Fruit fly (Drosophila melanogaster) whole organism, embryonic: ENCODE measurements around the gene CG34242.

Experiments used
- Aef1 ChIP-seq: fragments of 200-800 bp; sonication (Bioruptor generic); IDR thresholded peaks from 3 replicates; pipeline ENCODE4 v1.3.6; 2022; ENCODE audit warnings: missing biosample characterization, missing genetic modification characterization
- Bteb2 ChIP-seq: fragments of 200-800 bp; sonication (Bioruptor generic); optimal IDR thresholded peaks from 2 replicates; lab custom pipeline; 2016; ENCODE audit warnings: missing biosample characterization, missing genetic modification characterization
- CG10321 ChIP-seq: fragments of 200-800 bp; sonication (Bioruptor generic); IDR thresholded peaks from 2 replicates; pipeline ENCODE4 v1.3.6; 2022; ENCODE audit warnings: missing biosample characterization, missing genetic modification characterization
- CG10366 ChIP-seq: fragments of 200-800 bp; sonication (Bioruptor generic); IDR thresholded peaks from 2 replicates; pipeline ENCODE4 v1.3.6; 2022; ENCODE audit warnings: missing biosample characterization, missing genetic modification characterization
- CG11093 ChIP-seq: fragments of 200-800 bp; sonication (Bioruptor generic); IDR thresholded peaks from 3 replicates; pipeline ENCODE4 v1.3.6; 2022; ENCODE audit warnings: missing biosample characterization, missing genetic modification characterization
- CG12744 ChIP-seq: fragments of 200-800 bp; sonication (Bioruptor generic); optimal IDR thresholded peaks from 2 replicates; lab custom pipeline; 2016; ENCODE audit warnings: missing biosample characterization, missing genetic modification characterization
- CG14710 ChIP-seq: fragments of 200-800 bp; sonication (Bioruptor generic); optimal IDR thresholded peaks from 3 replicates; lab custom pipeline; 2019; ENCODE audit warnings: missing biosample characterization, mild to moderate bottlenecking, missing genetic modification characterization, moderate library complexity
- CG15011 ChIP-seq: fragments of 200-800 bp; sonication (Bioruptor generic); optimal IDR thresholded peaks from 3 replicates; lab custom pipeline; 2018; ENCODE audit warnings: missing biosample characterization, mild to moderate bottlenecking, missing genetic modification characterization
- CG15269 ChIP-seq: fragments of 200-800 bp; sonication (Bioruptor generic); optimal IDR thresholded peaks from 2 replicates; lab custom pipeline; 2018; ENCODE audit warnings: missing biosample characterization, mild to moderate bottlenecking, missing genetic modification characterization, moderate library complexity
- CG17568 ChIP-seq: fragments of 200-800 bp; sonication (Bioruptor generic); optimal IDR thresholded peaks from 2 replicates; lab custom pipeline; 2018; ENCODE audit warnings: missing biosample characterization, mild to moderate bottlenecking, missing genetic modification characterization, moderate library complexity
- CG17912 ChIP-seq: fragments of 200-800 bp; sonication (Bioruptor generic); optimal IDR thresholded peaks from 2 replicates; lab custom pipeline; 2018; ENCODE audit warnings: missing biosample characterization, mild to moderate bottlenecking, missing genetic modification characterization
- CG18764 ChIP-seq: fragments of 200-800 bp; sonication (Bioruptor generic); optimal IDR thresholded peaks from 3 replicates; lab custom pipeline; 2016; ENCODE audit warnings: missing biosample characterization, missing genetic modification characterization
- CG2129 ChIP-seq: fragments of 200-800 bp; sonication (Bioruptor generic); IDR thresholded peaks from 2 replicates; pipeline ENCODE4 v1.3.6; 2022; ENCODE audit warnings: missing biosample characterization, missing genetic modification characterization; ENCODE audit not compliant: partially characterized antibody
- CG2889 ChIP-seq: fragments of 200-800 bp; sonication (Bioruptor generic); IDR thresholded peaks from 3 replicates; pipeline ENCODE4 v1.3.6; 2022; ENCODE audit warnings: missing biosample characterization, missing genetic modification characterization
- CG31441 ChIP-seq: fragments of 200-800 bp; sonication (Bioruptor generic); IDR thresholded peaks from 2 replicates; pipeline ENCODE4 v1.3.6; 2022; ENCODE audit warnings: missing biosample characterization, missing genetic modification characterization
- CG3163 ChIP-seq: fragments of 200-800 bp; sonication (Bioruptor generic); optimal IDR thresholded peaks from 3 replicates; lab custom pipeline; 2016; ENCODE audit warnings: missing biosample characterization, missing genetic modification characterization
- CG3407 ChIP-seq: fragments of 200-800 bp; sonication (Bioruptor generic); optimal IDR thresholded peaks from 2 replicates; lab custom pipeline; 2018; ENCODE audit warnings: missing biosample characterization, mild to moderate bottlenecking, missing genetic modification characterization
- CG5180 ChIP-seq: fragments of 200-800 bp; sonication (Bioruptor generic); optimal IDR thresholded peaks from 3 replicates; lab custom pipeline; 2017; ENCODE audit warnings: missing biosample characterization, missing genetic modification characterization, mild to moderate bottlenecking, moderate library complexity, missing genetic modification reagents
- CG6791 ChIP-seq: fragments of 200-800 bp; sonication (Bioruptor generic); IDR thresholded peaks from 3 replicates; pipeline ENCODE4 v1.3.6; 2022; ENCODE audit warnings: missing biosample characterization, missing genetic modification characterization; ENCODE audit not compliant: partially characterized antibody
- CG6854 ChIP-seq: fragments of 200-800 bp; sonication (Bioruptor generic); optimal IDR thresholded peaks from 3 replicates; lab custom pipeline; 2017; ENCODE audit warnings: missing biosample characterization, mild to moderate bottlenecking, missing genetic modification characterization
- CG7271 ChIP-seq: fragments of 200-800 bp; sonication (Bioruptor generic); optimal IDR thresholded peaks from 2 replicates; lab custom pipeline; 2018; ENCODE audit warnings: missing biosample characterization, mild to moderate bottlenecking, missing genetic modification characterization, moderate library complexity
- CG7839 ChIP-seq: fragments of 200-800 bp; sonication (Bioruptor generic); optimal IDR thresholded peaks from 3 replicates; lab custom pipeline; 2018; ENCODE audit warnings: missing biosample characterization, mild to moderate bottlenecking, missing genetic modification characterization, moderate library complexity
- CG9727 ChIP-seq: fragments of 200-800 bp; sonication (Bioruptor generic); optimal IDR thresholded peaks from 3 replicates; lab custom pipeline; 2017; ENCODE audit warnings: missing biosample characterization, mild to moderate bottlenecking, missing genetic modification characterization
- CG9932 ChIP-seq: fragments of 200-800 bp; sonication (Bioruptor generic); IDR thresholded peaks from 2 replicates; pipeline ENCODE4 v1.3.6; 2022; ENCODE audit warnings: missing biosample characterization, missing genetic modification characterization
- CTCF ChIP-seq: fragments of 200-800 bp; sonication (Bioruptor generic); optimal IDR thresholded peaks from 2 replicates; lab custom pipeline; 2017; ENCODE audit warnings: missing biosample characterization, mild to moderate bottlenecking, missing genetic modification characterization, moderate library complexity
- CoRest ChIP-seq: fragments of 200-800 bp; sonication (Bioruptor generic); optimal IDR thresholded peaks from 3 replicates; lab custom pipeline; 2018; ENCODE audit warnings: missing biosample characterization, mild to moderate bottlenecking, missing genetic modification characterization, moderate library complexity
- Dip3 ChIP-seq: fragments of 200-800 bp; sonication (Bioruptor generic); optimal IDR thresholded peaks from 3 replicates; lab custom pipeline; 2016; ENCODE audit warnings: missing biosample characterization, missing genetic modification characterization
- Ets97D ChIP-seq: fragments of 200-800 bp; sonication (Bioruptor generic); optimal IDR thresholded peaks from 3 replicates; lab custom pipeline; 2016; ENCODE audit warnings: missing biosample characterization, missing genetic modification characterization
- Lim3 ChIP-seq: fragments of 200-800 bp; sonication (Bioruptor generic); IDR thresholded peaks from 2 replicates; pipeline ENCODE4 v1.3.6; 2022; ENCODE audit warnings: missing biosample characterization, missing genetic modification characterization
- Med ChIP-seq: fragments of 200-800 bp; sonication (Bioruptor generic); peaks from one replicate; lab custom pipeline; 2016; ENCODE audit warnings: missing biosample characterization, missing genetic modification characterization, mild to moderate bottlenecking, inconsistent platforms, moderate library complexity
- Nf-YA ChIP-seq: fragments of 200-800 bp; sonication (Bioruptor generic); IDR thresholded peaks from 2 replicates; pipeline ENCODE4 v1.3.6; 2022; ENCODE audit warnings: missing biosample characterization, missing genetic modification characterization
- Ssrp ChIP-seq: fragments of 200-800 bp; sonication (Bioruptor generic); optimal IDR thresholded peaks from 2 replicates; lab custom pipeline; 2018; ENCODE audit warnings: missing biosample characterization, mild to moderate bottlenecking, missing genetic modification characterization, moderate library complexity
- Stat92E ChIP-seq, 3 experiments: fragments of >200 bp in 2 of 3; fragments of 200-800 bp in 1 of 3; sonication (Bioruptor generic) in 1 of 3; optimal IDR thresholded peaks; 2 replicates each; lab custom pipeline; 2017 to 2019; ENCODE audit warnings: missing biosample characterization in 3 of 3, missing genetic modification characterization in 3 of 3, mild to moderate bottlenecking in 1 of 3, moderate library complexity in 1 of 3
- ato ChIP-seq: fragments of 200-800 bp; sonication (Bioruptor generic); IDR thresholded peaks from 2 replicates; pipeline ENCODE4 v1.3.6; 2022; ENCODE audit warnings: missing biosample characterization, missing genetic modification characterization; ENCODE audit not compliant: partially characterized antibody
- cwo ChIP-seq: fragments of 200-800 bp; sonication (Bioruptor generic); optimal IDR thresholded peaks from 3 replicates; lab custom pipeline; 2017; ENCODE audit warnings: missing biosample characterization, missing genetic modification characterization, mild to moderate bottlenecking, moderate library complexity, missing genetic modification reagents
- danr ChIP-seq: fragments of 200-800 bp; sonication (Bioruptor generic); IDR thresholded peaks from 2 replicates; pipeline ENCODE4 v1.3.6; 2022; ENCODE audit warnings: missing biosample characterization, missing genetic modification characterization
- dmrt11E ChIP-seq: fragments of 200-800 bp; sonication (Bioruptor generic); optimal IDR thresholded peaks from 3 replicates; lab custom pipeline; 2018; ENCODE audit warnings: missing biosample characterization, mild to moderate bottlenecking, missing genetic modification characterization, moderate library complexity
- fd96Cb ChIP-seq: fragments of 200-800 bp; sonication (Bioruptor generic); optimal IDR thresholded peaks from 2 replicates; lab custom pipeline; 2018; ENCODE audit warnings: missing biosample characterization, mild to moderate bottlenecking, missing genetic modification characterization, moderate library complexity
- gro ChIP-seq: fragments of 200-800 bp; sonication (Bioruptor generic); optimal IDR thresholded peaks from 2 replicates; lab custom pipeline; 2016; ENCODE audit warnings: missing biosample characterization, missing genetic modification characterization
- her ChIP-seq: fragments of 200-800 bp; sonication (Bioruptor generic); optimal IDR thresholded peaks from 2 replicates; lab custom pipeline; 2016; ENCODE audit warnings: missing biosample characterization, missing genetic modification characterization
- kni ChIP-seq: fragments of 200-800 bp; sonication (Bioruptor generic); optimal IDR thresholded peaks from 3 replicates; lab custom pipeline; 2017; ENCODE audit warnings: mild to moderate bottlenecking, missing biosample characterization, missing genetic modification reagents, missing genetic modification characterization
- nerfin-2 ChIP-seq: fragments of 200-800 bp; sonication (Bioruptor generic); IDR thresholded peaks from 2 replicates; pipeline ENCODE4 v1.3.6; 2022; ENCODE audit warnings: missing biosample characterization, missing genetic modification characterization; ENCODE audit not compliant: partially characterized antibody
- pho ChIP-seq: fragments of 200-800 bp; sonication (Bioruptor generic); optimal IDR thresholded peaks from 2 replicates; lab custom pipeline; 2016; ENCODE audit warnings: missing biosample characterization, missing genetic modification characterization
- pnt ChIP-seq: fragments of 200-800 bp; sonication (Bioruptor generic); optimal IDR thresholded peaks from 3 replicates; lab custom pipeline; 2016; ENCODE audit warnings: missing biosample characterization, missing genetic modification characterization
- sd ChIP-seq: fragments of 200-800 bp; sonication (Bioruptor generic); optimal IDR thresholded peaks from 3 replicates; lab custom pipeline; 2018; ENCODE audit warnings: missing biosample characterization, mild to moderate bottlenecking, missing genetic modification characterization, moderate library complexity
- shn ChIP-seq: fragments of 200-800 bp; sonication (Bioruptor generic); optimal IDR thresholded peaks from 3 replicates; lab custom pipeline; 2016; ENCODE audit warnings: missing biosample characterization, missing genetic modification characterization
- tap ChIP-seq: fragments of 200-800 bp; optimal IDR thresholded peaks from 3 replicates; lab custom pipeline; 2019; ENCODE audit warnings: missing biosample characterization, mild to moderate bottlenecking, missing genetic modification characterization, moderate library complexity
- tup ChIP-seq: fragments of 200-800 bp; sonication (Bioruptor generic); optimal IDR thresholded peaks from 2 replicates; lab custom pipeline; 2016; ENCODE audit warnings: missing biosample characterization, mild to moderate bottlenecking, missing genetic modification characterization, moderate library complexity
- tx ChIP-seq: fragments of 200-800 bp; sonication (Bioruptor generic); optimal IDR thresholded peaks from 2 replicates; lab custom pipeline; 2016; ENCODE audit warnings: missing biosample characterization, missing genetic modification characterization
- zfh1 ChIP-seq: fragments of 200-800 bp; sonication (Bioruptor generic); IDR thresholded peaks from 3 replicates; pipeline ENCODE4 v1.3.6; 2022; ENCODE audit warnings: missing biosample characterization, missing genetic modification characterization

CG34242 gene

DNA sequence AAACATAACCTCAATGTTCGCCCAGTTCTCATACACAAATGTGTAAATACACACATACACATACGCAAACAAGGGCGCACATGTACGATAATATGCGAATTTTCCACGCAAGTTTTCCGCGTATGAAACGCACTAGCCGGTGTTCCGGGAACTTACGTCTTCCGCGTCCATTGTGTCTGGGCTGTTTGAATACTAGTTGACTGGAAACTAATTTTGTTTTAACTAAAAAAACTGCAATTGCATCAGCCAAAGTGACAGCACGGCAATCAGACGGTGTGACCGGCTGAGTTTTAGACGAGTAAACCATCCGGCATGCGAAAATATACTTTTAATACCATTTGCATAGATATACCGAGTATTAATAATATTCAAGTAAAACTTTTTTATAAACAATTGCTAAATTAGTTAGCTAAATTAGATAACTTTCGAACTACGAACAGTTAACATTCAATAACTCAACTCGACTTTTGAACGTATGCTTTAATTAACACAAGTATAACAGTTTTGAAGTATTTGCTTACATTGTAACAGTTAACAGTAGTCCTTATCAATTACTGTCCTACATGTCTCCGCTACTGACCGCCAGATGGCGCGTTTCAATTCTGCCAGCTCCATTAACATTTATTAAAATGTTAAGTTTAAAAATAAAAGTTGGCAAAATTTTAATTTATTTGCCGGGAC lies 7.2 kb upstream of the CG34242 start, which contains the start of gene eIF2beta (continued):
- TF ChIP-seq CG31441 (no peak), Aef1 (GFP tag; lab: Robert Waterston, UW) (no peak), cwo (GFP tag; lab: Kevin White, UChicago) (no peak), CG2129 (GFP tag; lab: Robert Waterston, UW) (no peak), Dip3 (no peak), Nf-YA (GFP tag; lab: Robert Waterston, UW) (no peak), Ets97D (GFP tag; lab: Kevin White, UChicago) (no peak), Ssrp (no peak), CG18764 (GFP tag; lab: Kevin White, UChicago) (peak; percentile 15), CG6791 (GFP tag; lab: Robert Waterston, UW) (no peak), CG14710 (tag; lab: Kevin White, UChicago) (peak; percentile 64), Med (peak; percentile 92), danr (GFP tag; lab: Robert Waterston, UW) (no peak), CG3407 (no peak), Stat92E (GFP tag; optimal IDR thresholded peaks at IDR 0.05; lab: Kevin White, UChicago) (peak in 1 of 3 experiments; percentile 12), CoRest (tag; lab: Kevin White, UChicago) (no peak), CG9727 (GFP tag; lab: Kevin White, UChicago) (peak; percentile 55), CG11093 (GFP tag; lab: Robert Waterston, UW) (no peak), tup (GFP tag; lab: Kevin White, UChicago) (no peak), CG10321 (GFP tag; lab: Robert Waterston, UW) (no peak), CG7839 (tag; lab: Kevin White, UChicago) (peak; percentile 39), CG5180 (GFP tag; lab: Kevin White, UChicago) (peak; percentile 8), CG17912 (peak; percentile 49), pnt (no peak), CG9932 (GFP tag; lab: Robert Waterston, UW) (no peak), nerfin-2 (no peak), her (GFP tag; lab: Kevin White, UChicago) (no peak), tx (GFP tag; lab: Kevin White, UChicago) (no peak), shn (GFP tag; lab: Kevin White, UChicago) (no peak), pho (GFP tag; lab: Kevin White, UChicago) (no peak), ato (no peak), CG12744 (no peak), CG6854 (GFP tag; lab: Kevin White, UChicago) (peak; percentile 38), CG15011 (no peak), CG17568 (GFP tag; lab: Kevin White, UChicago) (no peak), CG7271 (no peak), CG2889 (GFP tag; lab: Robert Waterston, UW) (no peak), CTCF (peak; percentile 95), CG10366 (GFP tag; lab: Robert Waterston, UW) (no peak), Lim3 (no peak), zfh1 (GFP tag; lab: Robert Waterston, UW) (no peak), CG15269 (tag; lab: Kevin White, UChicago) (peak; percentile 54), Bteb2 (GFP tag; lab: Kevin White, UChicago) (no peak), fd96Cb (tag; lab: Kevin White, UChicago) (no peak), gro (GFP tag; lab: Kevin White, UChicago) (peak; percentile 12), sd (peak; percentile 63), CG3163 (no peak), tap (tag; lab: Kevin White, UChicago) (peak; percentile 27), kni (GFP tag; lab: Kevin White, UChicago) (peak; percentile 79), dmrt11E (tag; lab: Kevin White, UChicago) (peak; percentile 15)
